Worm (Caenorhabditis elegans): ENCODE data around the gene C25H3.15.

The C25H3.15 gene

ce11 chrII:5661735-5662177 lies 3.4 kb upstream of the C25H3.15 start (continued):
- peak; percentile 60 for TF ChIP-seq K09A11.1 (tag; optimal IDR thresholded peaks at IDR 0.05; ENCODE audit: insufficient read depth)
- TF ChIP-seq ceh-19 (GFP tag; optimal IDR thresholded peaks at IDR 0.05) = peak; percentile 91
- TF ChIP-seq nhr-11 (tag; optimal IDR thresholded peaks at IDR 0.05) = peak; percentile 38
- TF ChIP-seq unc-55 (GFP tag; optimal IDR thresholded peaks at IDR 0.05) = peak; percentile 66
- peak; percentile 45 for TF ChIP-seq hlh-13 (GFP tag; optimal IDR thresholded peaks at IDR 0.05)
- TF ChIP-seq fax-1 (tag; optimal IDR thresholded peaks at IDR 0.05) = peak; percentile 30
- peak; percentile 87 for TF ChIP-seq ceh-45 (GFP tag; IDR thresholded peaks at IDR 0.05)
- no peak for TF ChIP-seq pha-2 (tag; optimal IDR thresholded peaks at IDR 0.05)
- peak; percentile 70 for TF ChIP-seq gmeb-2 (tag; optimal IDR thresholded peaks at IDR 0.05)
- peak; percentile 78 for TF ChIP-seq ref-2 (tag; optimal IDR thresholded peaks at IDR 0.05)
- TF ChIP-seq ceh-48 (tag; optimal IDR thresholded peaks at IDR 0.05) = peak; percentile 74
- peak; percentile 55 for TF ChIP-seq hlh-30 (tag; optimal IDR thresholded peaks at IDR 0.05; ENCODE audit: insufficient read depth)
- TF ChIP-seq dve-1 (tag; optimal IDR thresholded peaks at IDR 0.05) = peak; percentile 90
- peak; percentile 73 for TF ChIP-seq C38D4.7 (GFP tag; optimal IDR thresholded peaks at IDR 0.05)
- TF ChIP-seq pros-1 (tag; optimal IDR thresholded peaks at IDR 0.05) = peak; percentile 92
- peak; percentile 81 for TF ChIP-seq F13H6.1 (tag; optimal IDR thresholded peaks at IDR 0.05)
- no peak for TF ChIP-seq fkh-6 (tag; optimal IDR thresholded peaks at IDR 0.05)
- TF ChIP-seq ets-4 (tag; optimal IDR thresholded peaks at IDR 0.05) = peak; percentile 43
- TF ChIP-seq Y22D7AL.16 (tag; optimal IDR thresholded peaks at IDR 0.05) = peak; percentile 78
- peak; percentile 43 for TF ChIP-seq sdc-2 (tag; optimal IDR thresholded peaks at IDR 0.05)
- peak; percentile 87 for TF ChIP-seq T23F11.4 (GFP tag; optimal IDR thresholded peaks at IDR 0.05)
- TF ChIP-seq pqm-1 (tag; optimal IDR thresholded peaks at IDR 0.05) = no peak
- peak; percentile 78 for TF ChIP-seq rnt-1 (tag; optimal IDR thresholded peaks at IDR 0.05)
- peak; percentile 83 for TF ChIP-seq sox-4 (tag; optimal IDR thresholded peaks at IDR 0.05)
- peak; percentile 67 for TF ChIP-seq lin-11 (tag; optimal IDR thresholded peaks at IDR 0.05)
- peak; percentile 90 for TF ChIP-seq ceh-18 (tag; optimal IDR thresholded peaks at IDR 0.05)
- no peak for TF ChIP-seq fkh-10 (GFP tag; optimal IDR thresholded peaks at IDR 0.05)
- peak; percentile 98 for TF ChIP-seq ama-1 (optimal IDR thresholded peaks at IDR 0.05)
- TF ChIP-seq eyg-1 (tag; optimal IDR thresholded peaks at IDR 0.05) = no peak
- TF ChIP-seq tbx-7 (tag; optimal IDR thresholded peaks at IDR 0.05) = peak; percentile 23
- peak; percentile 83 for TF ChIP-seq elt-2 (tag; optimal IDR thresholded peaks at IDR 0.05)
- peak; percentile 22 for TF ChIP-seq hlh-6 (tag; optimal IDR thresholded peaks at IDR 0.05)

DNA sequence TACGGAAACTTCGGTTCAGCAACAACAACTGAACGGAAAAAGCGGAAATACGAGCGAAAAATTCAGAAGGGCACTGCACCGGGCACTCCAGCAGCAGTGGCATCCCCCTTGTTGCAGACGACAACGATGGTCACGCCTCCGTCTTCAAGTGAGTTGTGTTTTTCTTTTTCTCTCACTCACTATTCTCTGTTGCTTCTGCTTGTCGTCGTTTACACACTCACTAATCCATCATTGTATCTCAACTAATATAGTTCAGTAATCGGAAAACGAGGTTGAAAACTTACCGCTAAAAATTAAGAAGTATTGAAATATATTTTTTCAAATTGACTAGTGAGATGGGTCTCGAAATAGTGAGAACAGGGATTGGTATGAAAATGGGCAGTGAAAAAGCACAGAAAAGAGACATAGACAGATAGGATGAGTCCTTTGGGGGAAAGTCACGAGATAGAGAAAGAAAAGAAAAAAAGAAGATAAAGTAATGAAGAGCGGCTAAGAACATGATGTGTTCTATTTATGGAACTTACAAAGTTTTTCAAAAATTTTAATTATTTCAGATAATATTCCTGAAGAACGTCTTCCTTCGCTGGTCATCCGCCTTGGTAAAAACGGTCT lies 1.8 kb upstream of the C25H3.15 start:
- no peak for TF ChIP-seq zip-5 (tag; optimal IDR thresholded peaks at IDR 0.05)
- TF ChIP-seq che-1 (tag; optimal IDR thresholded peaks at IDR 0.05) = no peak
- no peak for TF ChIP-seq ceh-48 (tag; optimal IDR thresholded peaks at IDR 0.05)
- no peak for TF ChIP-seq odd-2 (tag; optimal IDR thresholded peaks at IDR 0.05)
- peak; percentile 12 for TF ChIP-seq unc-42 (tag; optimal IDR thresholded peaks at IDR 0.05)
- no peak for TF ChIP-seq unc-3 (GFP tag; conservative IDR thresholded peaks at IDR 0.05)
- no peak for TF ChIP-seq unc-3 (tag; optimal IDR thresholded peaks at IDR 0.05)
- TF ChIP-seq unc-55 (GFP tag; optimal IDR thresholded peaks at IDR 0.05) = no peak
- no peak for TF ChIP-seq K02D7.2 (tag; optimal IDR thresholded peaks at IDR 0.05)
- no peak for TF ChIP-seq sox-2 (GFP tag; IDR thresholded peaks at IDR 0.05)
- peak; percentile 10 for TF ChIP-seq ceh-14 (tag; optimal IDR thresholded peaks at IDR 0.05)
